Worm (Caenorhabditis elegans) whole organism, L1 larva: ENCODE data around the gene H03G16.1.

Experiments
- C04F5.9 ChIP-seq: sonication (generic microtip); optimal IDR thresholded peaks from 2 replicates; lab custom pipeline; 2016; ENCODE audit warnings: missing genetic modification characterization, missing compliant biosample characterization
- C16A3.4 ChIP-seq: fragments of 150-350 bp; optimal IDR thresholded peaks from 2 replicates; lab custom pipeline; 2014; ENCODE audit warnings: missing biosample characterization, missing genetic modification characterization
- F16B12.6 ChIP-seq: fragments of 150-350 bp; optimal IDR thresholded peaks from 2 replicates; lab custom pipeline; 2014; ENCODE audit warnings: missing biosample characterization, missing genetic modification characterization
- Y116A8C.19 ChIP-seq: sonication (generic microtip); optimal IDR thresholded peaks from 2 replicates; lab custom pipeline; 2016; ENCODE audit warnings: missing compliant biosample characterization, missing genetic modification characterization, borderline replicate concordance
- aha-1 ChIP-seq: fragments of 150-350 bp; optimal IDR thresholded peaks from 2 replicates; lab custom pipeline; 2014; ENCODE audit warnings: missing biosample characterization, missing genetic modification characterization
- aly-2 ChIP-seq: fragments of 150-350 bp; optimal IDR thresholded peaks from 2 replicates; lab custom pipeline; 2014; ENCODE audit warnings: missing biosample characterization, missing genetic modification characterization
- blmp-1 ChIP-seq: fragments of 150-350 bp; optimal IDR thresholded peaks from 2 replicates; lab custom pipeline; 2014; ENCODE audit warnings: missing biosample characterization, missing genetic modification characterization
- ceh-63 ChIP-seq: fragments of 200-800 bp; sonication (Bioruptor generic); optimal IDR thresholded peaks from 2 replicates; lab custom pipeline; 2018; ENCODE audit warnings: mild to moderate bottlenecking, missing genetic modification characterization, missing compliant biosample characterization
- ceh-8 ChIP-seq: fragments of 200-800 bp; sonication (Bioruptor generic); optimal IDR thresholded peaks from 2 replicates; lab custom pipeline; 2018; ENCODE audit warnings: mild to moderate bottlenecking, missing genetic modification characterization, moderate library complexity, missing compliant biosample characterization
- ceh-82 ChIP-seq, 3 experiments: fragments of 150-350 bp in 1 of 3; sonication (generic microtip) in 2 of 3; optimal IDR thresholded peaks; 2 replicates each; lab custom pipeline; 2014 to 2017; ENCODE audit warnings: missing biosample characterization in 3 of 3, missing genetic modification characterization in 3 of 3
- ceh-90 ChIP-seq: sonication (generic microtip); optimal IDR thresholded peaks from 2 replicates; lab custom pipeline; 2016; ENCODE audit warnings: missing genetic modification characterization, missing compliant biosample characterization
- dpl-1 ChIP-seq, 3 experiments: fragments of 150-350 bp in 2 of 3; sonication (generic microtip) in 1 of 3; optimal IDR thresholded peaks; 2 replicates each; lab custom pipeline; 2014 to 2017; ENCODE audit warnings: missing biosample characterization in 3 of 3, missing genetic modification characterization in 3 of 3, missing genetic modification reagents in 3 of 3
- efl-1 ChIP-seq, 4 experiments: fragments of 150-350 bp; optimal IDR thresholded peaks in 3 of 4; peaks in 1 of 4; 1 replicate in 1 of 4; 2 replicates in 3 of 4; lab custom pipeline; 2014; ENCODE audit warnings: missing biosample characterization in 2 of 4, missing genetic modification characterization in 2 of 4, missing genetic modification reagents in 2 of 4
- elt-2 ChIP-seq: sonication (generic microtip); optimal IDR thresholded peaks from 2 replicates; lab custom pipeline; 2016; ENCODE audit warnings: missing genetic modification characterization, mild to moderate bottlenecking, inconsistent platforms, missing compliant biosample characterization, missing genetic modification reagents
- ets-5 ChIP-seq: fragments of 200-800 bp; sonication (Bioruptor generic); IDR thresholded peaks from 2 replicates; pipeline ENCODE4 v1.3.6; 2022; ENCODE audit warnings: missing genetic modification characterization, missing compliant biosample characterization
- fkh-10 ChIP-seq: sonication (generic microtip); optimal IDR thresholded peaks from 2 replicates; lab custom pipeline; 2017; ENCODE audit warnings: missing biosample characterization, missing genetic modification reagents, missing genetic modification characterization
- fkh-8 ChIP-seq: sonication (generic microtip); optimal IDR thresholded peaks from 2 replicates; lab custom pipeline; 2016; ENCODE audit warnings: mild to moderate bottlenecking, missing genetic modification characterization, missing compliant biosample characterization
- hlh-4 ChIP-seq: sonication (generic microtip); optimal IDR thresholded peaks from 2 replicates; lab custom pipeline; 2016; ENCODE audit warnings: mild to moderate bottlenecking, missing genetic modification characterization, missing compliant biosample characterization
- lin-14 ChIP-seq: fragments of 200-800 bp; sonication (Bioruptor generic); optimal IDR thresholded peaks from 2 replicates; lab custom pipeline; 2018; ENCODE audit warnings: mild to moderate bottlenecking, missing genetic modification characterization, moderate library complexity, missing compliant biosample characterization
- lin-35 ChIP-seq, 2 experiments: fragments of 150-350 bp; optimal IDR thresholded peaks; 2 replicates each; lab custom pipeline; 2014; ENCODE audit warnings: missing biosample characterization in 2 of 2, missing genetic modification characterization in 2 of 2, missing genetic modification reagents in 2 of 2
- lin-39 ChIP-seq: fragments of 150-350 bp; optimal IDR thresholded peaks from 2 replicates; lab custom pipeline; 2014; ENCODE audit warnings: missing biosample characterization, missing genetic modification reagents, missing genetic modification characterization
- lsy-2 ChIP-seq, 2 experiments: fragments of 150-350 bp; optimal IDR thresholded peaks; 2 replicates each; lab custom pipeline; 2014; ENCODE audit warnings: missing biosample characterization in 2 of 2, missing genetic modification characterization in 2 of 2
- mab-9 ChIP-seq: fragments of 200-800 bp; sonication (Bioruptor generic); IDR thresholded peaks from 2 replicates; pipeline ENCODE4 v1.3.6; 2022; ENCODE audit warnings: missing genetic modification reagents, missing genetic modification characterization, missing compliant biosample characterization
- mdl-1 ChIP-seq, 2 experiments: fragments of 150-350 bp; optimal IDR thresholded peaks; 2 replicates each; lab custom pipeline; 2014 to 2017; ENCODE audit warnings: missing biosample characterization in 2 of 2, missing genetic modification characterization in 2 of 2, inconsistent platforms in 1 of 2
- mef-2 ChIP-seq: fragments of 150-350 bp; optimal IDR thresholded peaks from 2 replicates; lab custom pipeline; 2014; ENCODE audit warnings: missing biosample characterization, missing genetic modification characterization
- mep-1 ChIP-seq: fragments of 150-350 bp; optimal IDR thresholded peaks from 2 replicates; lab custom pipeline; 2014; ENCODE audit warnings: missing biosample characterization, missing genetic modification characterization
- nhr-20 ChIP-seq: sonication (generic microtip); optimal IDR thresholded peaks from 2 replicates; lab custom pipeline; 2016; ENCODE audit warnings: mild to moderate bottlenecking, missing genetic modification characterization, missing compliant biosample characterization
- nhr-47 ChIP-seq: sonication (generic microtip); optimal IDR thresholded peaks from 2 replicates; lab custom pipeline; 2016; ENCODE audit warnings: mild to moderate bottlenecking, missing genetic modification characterization, moderate library complexity, missing compliant biosample characterization
- nhr-71 ChIP-seq: sonication (generic microtip); optimal IDR thresholded peaks from 2 replicates; lab custom pipeline; 2016; ENCODE audit warnings: mild to moderate bottlenecking, missing genetic modification characterization, moderate library complexity, missing compliant biosample characterization
- nhr-76 ChIP-seq: sonication (generic microtip); optimal IDR thresholded peaks from 2 replicates; lab custom pipeline; 2017; ENCODE audit warnings: missing biosample characterization, missing genetic modification characterization
- nhr-85 ChIP-seq: sonication (generic microtip); peaks from one replicate; lab custom pipeline; 2016; ENCODE audit warnings: missing genetic modification characterization, inconsistent platforms, missing compliant biosample characterization
- pag-3 ChIP-seq: sonication (generic microtip); optimal IDR thresholded peaks from 2 replicates; lab custom pipeline; 2017; ENCODE audit warnings: missing genetic modification characterization, mild to moderate bottlenecking, missing compliant biosample characterization, antibody characterized with exemption, borderline replicate concordance; ENCODE audit not compliant: insufficient read depth
- rnt-1 ChIP-seq: sonication (generic microtip); optimal IDR thresholded peaks from 2 replicates; lab custom pipeline; 2016; ENCODE audit warnings: mild to moderate bottlenecking, missing genetic modification characterization, moderate library complexity, missing compliant biosample characterization
- skn-1 ChIP-seq: fragments of 150-350 bp; optimal IDR thresholded peaks from 2 replicates; lab custom pipeline; 2014; ENCODE audit warnings: missing biosample characterization, missing genetic modification characterization
- snu-23 ChIP-seq: sonication (generic microtip); optimal IDR thresholded peaks from 2 replicates; lab custom pipeline; 2016; ENCODE audit warnings: missing genetic modification characterization, missing compliant biosample characterization
- swsn-7 ChIP-seq: sonication (generic microtip); optimal IDR thresholded peaks from 2 replicates; lab custom pipeline; 2016; ENCODE audit warnings: missing genetic modification characterization, missing compliant biosample characterization
- unc-130 ChIP-seq: fragments of 150-350 bp; optimal IDR thresholded peaks from 2 replicates; lab custom pipeline; 2017; ENCODE audit warnings: missing biosample characterization, missing genetic modification characterization, inconsistent platforms
- unc-86 ChIP-seq: sonication (generic microtip); optimal IDR thresholded peaks from 2 replicates; lab custom pipeline; 2016; ENCODE audit warnings: missing genetic modification characterization, missing compliant biosample characterization
- xbp-1 ChIP-seq: sonication (generic microtip); optimal IDR thresholded peaks from 2 replicates; lab custom pipeline; 2016; ENCODE audit warnings: missing genetic modification characterization, missing compliant biosample characterization

H03G16.1 gene

DNA sequence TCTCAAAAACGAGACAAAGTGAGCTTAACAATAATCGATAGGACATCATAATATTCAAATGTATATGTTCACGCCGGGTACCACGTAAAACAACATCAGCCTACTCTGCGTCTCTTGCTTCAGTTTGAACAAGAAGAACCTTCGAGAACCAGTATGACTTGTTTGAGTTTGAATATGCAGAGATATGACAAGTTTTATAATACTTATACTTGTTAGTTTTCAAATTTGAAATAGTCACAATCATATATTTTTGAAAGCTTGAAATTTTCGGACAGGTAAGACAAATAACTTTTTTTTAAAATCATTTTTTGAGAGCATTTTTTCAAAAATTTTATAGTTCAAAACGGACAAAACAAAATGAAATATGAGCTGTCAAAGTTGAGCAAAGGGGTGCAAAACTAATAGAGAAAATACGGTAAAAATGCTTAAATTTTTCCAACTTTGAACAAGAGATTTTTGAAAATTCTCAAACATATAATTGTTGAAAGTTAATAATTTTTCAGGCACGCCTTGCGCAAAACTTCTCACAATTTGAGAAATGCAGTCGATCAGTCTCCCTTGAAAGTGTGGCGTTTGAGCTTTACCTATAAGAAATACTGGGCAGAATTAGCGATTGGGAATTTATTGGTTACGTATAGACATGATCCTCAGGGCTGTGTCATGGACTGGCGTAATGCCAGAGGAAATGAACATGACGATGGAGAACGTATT is at the start of gene H03G16.1:
H03G16.1 (plus strand) TSS at position 661 of the 711 bp plus-strand sequence.
- no peak for TF ChIP-seq efl-1 (optimal IDR thresholded peaks at IDR 0.05; lab: Kevin White, UChicago)
- peak in 1 of 2 experiments; percentile 67 for TF ChIP-seq efl-1 (GFP tag; optimal IDR thresholded peaks at IDR 0.05 in 1 of 2; lab: Kevin White, UChicago)
- TF ChIP-seq unc-86 (tag; lab: Kevin White, UChicago), result no peak

DNA sequence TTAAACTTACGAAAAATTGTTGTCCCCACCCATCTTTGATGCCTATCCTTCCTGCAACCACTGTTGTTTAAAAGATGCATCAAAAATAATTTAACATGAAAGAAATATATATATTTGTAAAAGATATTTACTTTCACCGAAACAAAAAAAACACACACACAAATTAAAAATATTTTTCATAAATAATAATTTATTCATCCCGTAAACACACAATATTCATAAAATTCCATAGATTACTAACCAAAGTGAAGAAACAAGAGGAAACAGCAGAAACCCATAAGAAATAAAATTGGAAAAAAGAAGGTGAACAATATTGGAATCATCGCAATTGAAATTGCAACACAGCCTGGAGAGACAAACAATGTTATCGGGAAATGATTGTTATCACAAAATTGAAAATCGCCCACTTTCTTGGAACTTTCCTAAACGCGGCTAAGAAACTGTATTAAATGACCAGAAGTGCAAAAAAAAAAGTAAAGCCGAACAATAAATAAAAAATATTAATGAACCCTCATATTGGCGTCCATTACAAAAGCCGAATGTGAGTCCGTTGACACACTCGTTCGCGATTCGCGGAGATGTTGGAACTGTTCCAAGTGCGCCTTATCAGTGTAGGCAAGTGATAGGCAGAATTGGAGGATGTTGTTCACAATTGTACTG is 49.7 kb upstream of the H03G16.1 start, which contains the start of gene slc-25A18.1:
slc-25A18.1 (minus strand) TSS at position 51 of the 660 bp plus-strand sequence.
- TF ChIP-seq fkh-10 (no peak), elt-2 (tag; lab: Kevin White, UChicago) (peak; percentile 18), pag-3 (tag; lab: Kevin White, UChicago) (no peak), ets-5 (no peak), mep-1 (no peak), ceh-8 (GFP tag; lab: Kevin White, UChicago) (no peak), C04F5.9 (tag; lab: Kevin White, UChicago) (no peak), efl-1 (optimal IDR thresholded peaks at IDR 0.05; lab: Kevin White, UChicago) (no peak), efl-1 (GFP tag; optimal IDR thresholded peaks at IDR 0.05 in 1 of 2; lab: Kevin White, UChicago) (peak in 1 of 2 experiments; percentile 41), dpl-1 (GFP tag; optimal IDR thresholded peaks at IDR 0.05; lab: Kevin White, UChicago) (no peak)

DNA sequence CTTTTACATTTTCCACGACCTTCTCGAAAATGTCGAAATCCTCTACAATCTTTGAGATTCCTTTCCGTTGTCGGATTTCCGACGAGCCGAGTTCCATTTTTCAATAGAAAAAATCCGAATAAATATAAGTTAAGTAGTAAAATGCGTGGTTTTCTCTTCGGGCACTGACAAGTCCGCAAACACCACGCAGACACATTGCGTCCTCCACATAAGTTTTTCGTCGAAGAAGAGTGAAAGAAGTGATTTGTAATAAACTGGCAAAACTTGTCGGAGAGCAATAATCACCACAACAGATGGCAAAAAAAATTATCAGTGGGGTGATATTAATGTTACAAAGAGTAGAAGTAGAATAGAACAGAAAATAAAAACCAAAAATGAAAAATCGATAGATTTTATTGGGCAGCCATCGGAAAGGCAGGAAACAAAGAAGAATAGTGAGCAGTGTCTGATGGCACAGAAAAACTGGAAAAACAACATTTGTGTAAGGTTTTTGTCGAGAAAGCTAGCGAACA is 46.8 kb upstream of the H03G16.1 start, which contains the start of gene ergi-2:
ergi-2 (minus strand) TSS at position 462 of the 512 bp plus-strand sequence.
- TF ChIP-seq snu-23 (GFP tag; lab: Kevin White, UChicago) (peak; percentile 38), pag-3 (tag; lab: Kevin White, UChicago) (no peak), lin-35 (GFP tag; optimal IDR thresholded peaks at IDR 0.05; lab: Kevin White, UChicago) (peak; percentile 3 to 23), rnt-1 (tag; lab: Kevin White, UChicago) (peak; percentile 1), mef-2 (no peak), ceh-90 (tag; lab: Kevin White, UChicago) (no peak), mdl-1 (tag; optimal IDR thresholded peaks at IDR 0.05; lab: Kevin White, UChicago) (no peak), dpl-1 (GFP tag; optimal IDR thresholded peaks at IDR 0.05; lab: Kevin White, UChicago) (peak in 2 of 3 experiments; percentile 8 to 24), lsy-2 (tag; optimal IDR thresholded peaks at IDR 0.05; lab: Kevin White, UChicago) (peak in 1 of 2 experiments; percentile 44), ceh-82 (tag; optimal IDR thresholded peaks at IDR 0.05; lab: Kevin White, UChicago) (peak in 1 of 3 experiments; percentile 9), nhr-85 (tag; lab: Kevin White, UChicago) (no peak), unc-86 (tag; lab: Kevin White, UChicago) (no peak), hlh-4 (tag; lab: Kevin White, UChicago) (no peak), mep-1 (peak; percentile 42), lin-39 (no peak), nhr-71 (tag; lab: Kevin White, UChicago) (peak; percentile 15), blmp-1 (tag; lab: Kevin White, UChicago) (peak; percentile 85), ceh-63 (GFP tag; lab: Kevin White, UChicago) (no peak), fkh-10 (no peak), skn-1 (tag; lab: Kevin White, UChicago) (peak; percentile 18), unc-130 (peak; percentile 41), aly-2 (tag; lab: Kevin White, UChicago) (no peak), efl-1 (optimal IDR thresholded peaks at IDR 0.05; lab: Kevin White, UChicago) (peak in 1 of 2 experiments; percentile 8), efl-1 (GFP tag; optimal IDR thresholded peaks at IDR 0.05 in 1 of 2; lab: Kevin White, UChicago) (peak; percentile 2 to 46), C04F5.9 (tag; lab: Kevin White, UChicago) (no peak), F16B12.6 (tag; lab: Kevin White, UChicago) (peak; percentile 82), lin-14 (GFP tag; lab: Kevin White, UChicago) (peak; percentile 0), nhr-76 (tag; lab: Kevin White, UChicago) (no peak), mab-9 (no peak), C16A3.4 (no peak), aha-1 (tag; lab: Kevin White, UChicago) (no peak), swsn-7 (tag; lab: Kevin White, UChicago) (peak; percentile 11), Y116A8C.19 (tag; lab: Kevin White, UChicago) (no peak), nhr-20 (peak; percentile 23), nhr-47 (peak; percentile 5), xbp-1 (tag; lab: Kevin White, UChicago) (no peak), fkh-8 (tag; lab: Kevin White, UChicago) (no peak)
